Worm (Caenorhabditis elegans) whole organism, young adult: ENCODE measurements around the gene catp-2.

Experiments used
- F33H1.4 ChIP-seq: fragments of 200-800 bp; sonication (Bioruptor generic); IDR thresholded peaks from 2 replicates; pipeline ENCODE4 v1.3.6; 2022; ENCODE audit warnings: missing genetic modification reagents, missing genetic modification characterization, missing compliant biosample characterization
- Y95B8A.8 ChIP-seq: fragments of 200-800 bp; sonication (Bioruptor generic); IDR thresholded peaks from 2 replicates; pipeline ENCODE4 v1.3.6; 2022; ENCODE audit warnings: missing genetic modification reagents, missing genetic modification characterization, missing compliant biosample characterization
- dpff-1 ChIP-seq: sonication (generic microtip); optimal IDR thresholded peaks from 2 replicates; lab custom pipeline; 2017; ENCODE audit warnings: mild to moderate bottlenecking, missing genetic modification characterization, missing compliant biosample characterization
- efl-1 ChIP-seq: fragments of 150-350 bp; optimal IDR thresholded peaks from 2 replicates; lab custom pipeline; 2014; ENCODE audit warnings: missing biosample characterization, missing genetic modification reagents, missing genetic modification characterization
- gei-17 ChIP-seq: fragments of 200-800 bp; sonication (Bioruptor generic); optimal IDR thresholded peaks from 2 replicates; lab custom pipeline; 2018; ENCODE audit warnings: mild to moderate bottlenecking, missing genetic modification characterization, missing compliant biosample characterization
- hlh-12 ChIP-seq: sonication (generic microtip); optimal IDR thresholded peaks from 2 replicates; lab custom pipeline; 2016; ENCODE audit warnings: missing genetic modification characterization, missing compliant biosample characterization
- hrde-1 ChIP-seq: sonication (generic microtip); optimal IDR thresholded peaks from 2 replicates; lab custom pipeline; 2016; ENCODE audit warnings: missing genetic modification characterization, mild to moderate bottlenecking, missing compliant biosample characterization, moderate library complexity, missing genotype, missing genetic modification reagents, borderline replicate concordance
- tlf-1 ChIP-seq: fragments of 200-800 bp; sonication (Bioruptor generic); optimal IDR thresholded peaks from 2 replicates; lab custom pipeline; 2018; ENCODE audit warnings: mild to moderate bottlenecking, missing genetic modification characterization, missing compliant biosample characterization
- unc-130 ChIP-seq: sonication (generic microtip); optimal IDR thresholded peaks from 2 replicates; lab custom pipeline; 2016; ENCODE audit warnings: missing genetic modification reagents, missing genetic modification characterization, missing compliant biosample characterization
- unc-62 ChIP-seq: fragments of 150-350 bp; optimal IDR thresholded peaks from 2 replicates; lab custom pipeline; 2014; ENCODE audit warnings: missing biosample characterization, missing genetic modification reagents, missing genetic modification characterization
- ztf-28 ChIP-seq: fragments of 200-800 bp; sonication (Bioruptor generic); IDR thresholded peaks from 2 replicates; pipeline ENCODE4 v1.3.6; 2022; ENCODE audit warnings: missing genetic modification reagents, missing genetic modification characterization, missing compliant biosample characterization

ce11 chrV:4934406-4934805 is at the start of gene catp-2:
- TF ChIP-seq dpff-1 (tag; lab: Kevin White, UChicago) (no peak), F33H1.4 (GFP tag; lab: Robert Waterston, UW) (no peak), hrde-1 (no peak), Y95B8A.8 (GFP tag; lab: Robert Waterston, UW) (no peak), ztf-28 (no peak), unc-62 (no peak), tlf-1 (GFP tag; lab: Kevin White, UChicago) (no peak), unc-130 (GFP tag; lab: Kevin White, UChicago) (no peak), hlh-12 (tag; lab: Kevin White, UChicago) (no peak), efl-1 (no peak), gei-17 (GFP tag; lab: Kevin White, UChicago) (no peak)
